Fruit fly (Drosophila melanogaster): ENCODE data around the gene TP53INP.

- TF ChIP-seq CG9948 (tag; optimal IDR thresholded peaks at IDR 0.05) (no peak), CG8159 (tag; optimal IDR thresholded peaks at IDR 0.05) (no peak), rn (GFP tag; IDR thresholded peaks at IDR 0.05) (no peak), fd96Ca (GFP tag; IDR thresholded peaks at IDR 0.05) (no peak), CG12605 (GFP tag; IDR thresholded peaks at IDR 0.05) (no peak), CG13204 (GFP tag; optimal IDR thresholded peaks at IDR 0.05) (no peak), CG34367 (tag; optimal IDR thresholded peaks at IDR 0.05) (no peak), Ets98B (GFP tag; IDR thresholded peaks at IDR 0.05) (no peak), Pif1A (GFP tag; optimal IDR thresholded peaks at IDR 0.05) (no peak)
These were observed 53.8 kb downstream of the TP53INP start, which contains the start of gene CG15022 for dm6 chr3L:4460307-4461088.

Data from whole organism, pupa.